Fruit fly (Drosophila melanogaster) whole organism, adult: ENCODE measurements around the gene NPFR.

Experiments
- CG11617 ChIP-seq: fragments of 200-800 bp; sonication (Bioruptor generic); optimal IDR thresholded peaks from 2 replicates; lab custom pipeline; 2017; ENCODE audit warnings: mild to moderate bottlenecking, missing biosample characterization, missing genetic modification reagents, missing genetic modification characterization
- CG12768 ChIP-seq: fragments of 200-800 bp; sonication (Bioruptor generic); optimal IDR thresholded peaks from 2 replicates; lab custom pipeline; 2017; ENCODE audit warnings: missing biosample characterization, missing genetic modification characterization, mild to moderate bottlenecking, moderate library complexity, missing genetic modification reagents
- CG14711 ChIP-seq: fragments of 200-800 bp; sonication (Bioruptor generic); optimal IDR thresholded peaks from 2 replicates; lab custom pipeline; 2018; ENCODE audit warnings: missing biosample characterization, mild to moderate bottlenecking, missing genetic modification characterization, moderate library complexity
- CG1620 ChIP-seq: fragments of 200-800 bp; sonication (Bioruptor generic); optimal IDR thresholded peaks from 2 replicates; lab custom pipeline; 2016; ENCODE audit warnings: missing biosample characterization, missing genetic modification characterization
- CG33017 ChIP-seq: fragments of 200-800 bp; sonication (Bioruptor generic); optimal IDR thresholded peaks from 2 replicates; lab custom pipeline; 2018; ENCODE audit warnings: missing biosample characterization, mild to moderate bottlenecking, missing genetic modification characterization, moderate library complexity
- CG5204 ChIP-seq: fragments of 200-800 bp; sonication (Bioruptor generic); optimal IDR thresholded peaks from 2 replicates; lab custom pipeline; 2016; ENCODE audit warnings: missing biosample characterization, missing genetic modification characterization
- Clk ChIP-seq: fragments of 200-800 bp; sonication (Bioruptor generic); optimal IDR thresholded peaks from 2 replicates; lab custom pipeline; 2017; ENCODE audit warnings: missing biosample characterization, missing genetic modification characterization
- Mnt ChIP-seq: fragments of 200-800 bp; sonication (Bioruptor generic); optimal IDR thresholded peaks from 2 replicates; lab custom pipeline; 2016; ENCODE audit warnings: missing biosample characterization, mild to moderate bottlenecking, missing genetic modification characterization
- cnc ChIP-seq, 2 experiments: fragments of >200 bp; optimal IDR thresholded peaks; 2 replicates each; lab custom pipeline; 2017
- kay ChIP-seq: fragments of 200-800 bp; sonication (Bioruptor generic); peaks from one replicate; lab custom pipeline; 2016; ENCODE audit warnings: missing biosample characterization, missing genetic modification characterization, borderline replicate concordance
- ovo ChIP-seq: fragments of 200-800 bp; sonication (Bioruptor generic); optimal IDR thresholded peaks from 2 replicates; lab custom pipeline; 2016; ENCODE audit warnings: missing biosample characterization, missing genetic modification characterization
- tj ChIP-seq: fragments of 200-800 bp; sonication (Bioruptor generic); optimal IDR thresholded peaks from 3 replicates; lab custom pipeline; 2017; ENCODE audit warnings: missing biosample characterization, mild to moderate bottlenecking, missing genetic modification characterization, moderate library complexity

DNA sequence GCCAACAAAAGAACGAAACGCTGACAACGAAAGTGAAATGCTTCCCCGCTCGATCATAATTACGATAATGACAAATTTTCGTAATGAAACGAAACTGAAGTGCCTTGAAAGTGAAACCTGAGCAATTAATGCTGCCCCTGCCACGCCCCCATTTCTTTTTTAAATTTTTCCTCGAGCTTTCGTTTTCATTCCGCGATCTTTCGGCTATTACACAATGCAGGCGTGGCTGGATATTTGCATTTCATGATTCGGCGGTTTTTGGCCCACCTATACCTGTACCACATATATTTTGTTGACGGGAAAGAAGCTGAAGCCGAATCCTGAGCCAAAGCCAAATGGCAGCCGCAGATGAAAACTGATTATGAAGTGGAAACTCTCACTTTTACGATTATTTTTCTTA is 53.1 kb downstream of the NPFR start:
- TF ChIP-seq tj (GFP tag; lab: Kevin White, UChicago) (no peak), Mnt (GFP tag; lab: Kevin White, UChicago) (no peak), ovo (no peak), CG1620 (GFP tag; lab: Kevin White, UChicago) (no peak), kay (GFP tag; lab: Kevin White, UChicago) (no peak), cnc (optimal IDR thresholded peaks at IDR 0.05; lab: Kevin White, UChicago) (no peak), CG14711 (tag; lab: Kevin White, UChicago) (no peak), Clk (GFP tag; lab: Kevin White, UChicago) (no peak), CG33017 (no peak), CG11617 (GFP tag; lab: Kevin White, UChicago) (no peak), CG12768 (GFP tag; lab: Kevin White, UChicago) (no peak), CG5204 (GFP tag; lab: Kevin White, UChicago) (no peak)
